Worm (Caenorhabditis elegans): ENCODE data around the gene ZK105.3.

ce11 chrV:7713072-7713471 lies 16.1 kb downstream of the ZK105.3 start, which contains the start of gene ZK105.13:
- TF ChIP-seq nhr-28 (tag; optimal IDR thresholded peaks at IDR 0.05) (no peak), F26F4.8 (GFP tag; conservative IDR thresholded peaks at IDR 0.05) (no peak), snpc-4 (tag; optimal IDR thresholded peaks at IDR 0.05) (no peak), lsy-2 (tag; optimal IDR thresholded peaks at IDR 0.05) (no peak), unc-62 (GFP tag; optimal IDR thresholded peaks at IDR 0.05 in 1 of 2) (no peak), unc-62 (tag; optimal IDR thresholded peaks at IDR 0.05) (no peak), tra-1 (GFP tag; IDR thresholded peaks at IDR 0.05) (no peak), egl-27 (tag; optimal IDR thresholded peaks at IDR 0.05) (no peak), skn-1 (tag; optimal IDR thresholded peaks at IDR 0.05) (no peak), ceh-62 (tag; optimal IDR thresholded peaks at IDR 0.05) (no peak)

All from whole organism, L4 larva.